Fruit fly (Drosophila melanogaster) whole organism, wandering third instar larva: ENCODE data around the gene Rpn12.

Experiments used
- Abd-B ChIP-seq: fragments of >200 bp; optimal IDR thresholded peaks from 2 replicates; lab custom pipeline; 2017; ENCODE audit warnings: missing biosample characterization, missing genetic modification characterization
- CG32264 ChIP-seq: fragments of 200-800 bp; sonication (Bioruptor generic); optimal IDR thresholded peaks from 2 replicates; lab custom pipeline; 2016; ENCODE audit warnings: missing biosample characterization, missing genetic modification characterization
- CrebA ChIP-seq: fragments of 200-800 bp; sonication (Bioruptor generic); optimal IDR thresholded peaks from 2 replicates; lab custom pipeline; 2016; ENCODE audit warnings: missing biosample characterization, mild to moderate bottlenecking, missing genetic modification characterization, borderline replicate concordance
- Dfd ChIP-seq: fragments of >200 bp; optimal IDR thresholded peaks from 2 replicates; lab custom pipeline; 2017; ENCODE audit warnings: missing biosample characterization, missing genetic modification characterization
- Dif ChIP-seq: fragments of 200-275, 200-300 bp; sonication (Bioruptor generic); optimal IDR thresholded peaks from 2 replicates; lab custom pipeline; 2018; ENCODE audit warnings: missing biosample characterization, missing genetic modification characterization; ENCODE audit not compliant: partially characterized antibody
- GATAd ChIP-seq: sonication (Bioruptor generic); optimal IDR thresholded peaks from 2 replicates; lab custom pipeline; 2016; ENCODE audit warnings: missing biosample characterization, missing genetic modification characterization
- HLH106 ChIP-seq: fragments of 200-800 bp; optimal IDR thresholded peaks from 3 replicates; lab custom pipeline; 2019; ENCODE audit warnings: missing biosample characterization, mild to moderate bottlenecking, missing genetic modification characterization, moderate library complexity
- Hnf4 ChIP-seq: fragments of 200-800 bp; sonication (Bioruptor generic); optimal IDR thresholded peaks from 2 replicates; lab custom pipeline; 2016; ENCODE audit warnings: missing biosample characterization, mild to moderate bottlenecking, missing genetic modification characterization
- Hr83 ChIP-seq: fragments of 200-300 bp; sonication (Bioruptor generic); optimal IDR thresholded peaks from 2 replicates; lab custom pipeline; 2016; ENCODE audit warnings: missing biosample characterization, mild to moderate bottlenecking, missing genetic modification characterization, moderate library complexity; ENCODE audit not compliant: poor library complexity, severe bottlenecking
- Mio ChIP-seq: sonication (Bioruptor generic); optimal IDR thresholded peaks from 2 replicates; lab custom pipeline; 2016; ENCODE audit warnings: missing biosample characterization, missing genetic modification characterization
- Myc ChIP-seq: fragments of >200 bp; optimal IDR thresholded peaks from 2 replicates; lab custom pipeline; 2017
- Vsx2 ChIP-seq: fragments of 200-300, 225-300 bp; sonication (Bioruptor generic); optimal IDR thresholded peaks from 2 replicates; lab custom pipeline; 2018; ENCODE audit warnings: missing biosample characterization, missing genetic modification characterization; ENCODE audit not compliant: partially characterized antibody
- br ChIP-seq: fragments of 200-800 bp; sonication (Bioruptor generic); optimal IDR thresholded peaks from 2 replicates; lab custom pipeline; 2016; ENCODE audit warnings: missing biosample characterization, missing genetic modification characterization
- brk ChIP-seq: fragments of 200-800 bp; sonication (Bioruptor generic); optimal IDR thresholded peaks from 2 replicates; lab custom pipeline; 2016; ENCODE audit warnings: missing biosample characterization, mild to moderate bottlenecking, missing genetic modification characterization
- dl ChIP-seq, 2 experiments: fragments of 175-275, 200-275 bp in 1 of 2; fragments of 200-275 bp in 1 of 2; sonication (Bioruptor generic); optimal IDR thresholded peaks; lab custom pipeline; 2018; ENCODE audit warnings: mild to moderate bottlenecking in 2 of 2, missing biosample characterization in 2 of 2, missing genetic modification characterization in 2 of 2, moderate library complexity in 2 of 2; ENCODE audit not compliant: partially characterized antibody in 2 of 2, insufficient read depth in 1 of 2
- dsf ChIP-seq: sonication (Bioruptor generic); optimal IDR thresholded peaks from 2 replicates; lab custom pipeline; 2016; ENCODE audit warnings: missing biosample characterization, missing genetic modification characterization, borderline replicate concordance
- ey ChIP-seq: fragments of 200-800 bp; sonication (Bioruptor generic); optimal IDR thresholded peaks from 2 replicates; lab custom pipeline; 2016; ENCODE audit warnings: missing biosample characterization, missing genetic modification characterization
- foxo ChIP-seq, 2 experiments: fragments of 200-800 bp; sonication (Bioruptor generic); optimal IDR thresholded peaks; 2 replicates in 1 of 2; 3 replicates in 1 of 2; lab custom pipeline; 2016 to 2017; ENCODE audit warnings: missing biosample characterization in 2 of 2, missing genetic modification characterization in 2 of 2
- fru ChIP-seq: fragments of 200-800 bp; sonication (Bioruptor generic); optimal IDR thresholded peaks from 3 replicates; lab custom pipeline; 2016; ENCODE audit warnings: missing biosample characterization, mild to moderate bottlenecking, missing genetic modification characterization
- h ChIP-seq: fragments of 200-800 bp; sonication (Bioruptor generic); optimal IDR thresholded peaks from 3 replicates; lab custom pipeline; 2016; ENCODE audit warnings: missing biosample characterization, mild to moderate bottlenecking, missing genetic modification characterization
- lola ChIP-seq: fragments of >200 bp; optimal IDR thresholded peaks from 2 replicates; lab custom pipeline; 2017; ENCODE audit warnings: missing biosample characterization, missing genetic modification characterization
- pan ChIP-seq: fragments of >200 bp; optimal IDR thresholded peaks from 2 replicates; lab custom pipeline; 2017
- psq ChIP-seq: fragments of 200-800 bp; sonication (Bioruptor generic); optimal IDR thresholded peaks from 3 replicates; lab custom pipeline; 2017; ENCODE audit warnings: missing biosample characterization, mild to moderate bottlenecking, missing genetic modification characterization, moderate library complexity
- sage ChIP-seq: fragments of 200-800 bp; sonication (Bioruptor generic); optimal IDR thresholded peaks from 2 replicates; lab custom pipeline; 2016; ENCODE audit warnings: missing biosample characterization, mild to moderate bottlenecking, missing genetic modification characterization
- sv ChIP-seq: fragments of 200-800 bp; sonication (Bioruptor generic); optimal IDR thresholded peaks from 3 replicates; lab custom pipeline; 2016; ENCODE audit warnings: missing biosample characterization, missing genetic modification characterization
- tai ChIP-seq: sonication (Bioruptor generic); optimal IDR thresholded peaks from 2 replicates; lab custom pipeline; 2016; ENCODE audit warnings: missing biosample characterization, missing genetic modification characterization
- usp ChIP-seq: fragments of >200 bp; optimal IDR thresholded peaks from 2 replicates; lab custom pipeline; 2017; ENCODE audit warnings: missing biosample characterization, missing genetic modification characterization
- woc ChIP-seq: sonication (Bioruptor generic); optimal IDR thresholded peaks from 2 replicates; lab custom pipeline; 2016; ENCODE audit warnings: missing biosample characterization, mild to moderate bottlenecking, missing genetic modification characterization

Rpn12 gene

DNA sequence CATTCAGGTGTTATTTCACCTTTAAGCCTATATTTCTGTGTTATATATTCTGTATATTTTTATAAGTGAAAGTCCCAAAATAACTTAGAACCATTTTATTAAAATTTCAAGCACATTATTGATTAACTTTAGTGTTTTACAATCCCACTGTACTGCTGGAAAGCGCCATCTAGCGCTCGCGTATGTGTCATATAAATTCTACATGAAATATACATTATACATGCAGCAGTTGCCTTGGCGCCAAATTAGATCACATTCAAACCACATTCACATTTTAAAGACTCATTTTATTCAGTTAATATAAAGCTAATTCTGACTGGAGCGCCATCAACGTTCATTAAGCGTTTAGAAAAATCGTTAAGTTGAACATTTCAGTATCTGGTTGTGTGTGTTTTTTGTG, 19.5 kb upstream of the Rpn12 start:
- TF ChIP-seq sage: no peak
- TF ChIP-seq foxo (GFP tag; optimal IDR thresholded peaks at IDR 0.05; lab: Kevin White, UChicago): peak in 1 of 2 experiments; percentile 4

DNA sequence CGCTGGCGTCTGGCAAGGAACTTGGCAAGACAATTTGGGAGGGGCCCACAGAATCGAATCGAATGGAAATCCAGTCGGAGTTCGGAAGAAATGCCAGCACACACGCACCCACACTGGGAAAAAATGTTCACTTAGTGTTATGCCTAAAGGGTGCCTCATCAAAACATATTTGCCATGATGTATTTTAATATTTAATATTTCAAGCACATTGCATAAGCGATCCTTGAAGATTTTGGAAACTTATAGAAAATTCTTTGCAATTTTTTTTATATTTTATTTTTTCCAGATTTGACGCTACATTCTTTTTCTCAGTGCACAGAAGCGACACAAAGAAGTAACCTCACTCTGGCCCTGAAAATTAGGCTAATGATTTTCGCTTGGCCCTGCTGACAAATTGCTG, 16.7 kb upstream of the Rpn12 start:
- no peak for TF ChIP-seq HLH106
- TF ChIP-seq h (GFP tag; lab: Kevin White, UChicago): no peak

dm6 chr3L:16566700-16567221, 16.1 kb upstream of the Rpn12 start, which contains the start of gene UQCR-6.4L:
TSS of gene UQCR-6.4L (plus strand) at chr3L:16566750.
- TF ChIP-seq brk (GFP tag; lab: Kevin White, UChicago) (no peak), sv (GFP tag; lab: Kevin White, UChicago) (no peak), Hnf4 (GFP tag; lab: Kevin White, UChicago) (no peak), CrebA (GFP tag; lab: Kevin White, UChicago) (no peak), tai (GFP tag; lab: Kevin White, UChicago) (no peak), ey (no peak), CG32264 (GFP tag; lab: Kevin White, UChicago) (no peak), dsf (GFP tag; lab: Kevin White, UChicago) (no peak), foxo (GFP tag; optimal IDR thresholded peaks at IDR 0.05; lab: Kevin White, UChicago) (no peak), br (no peak), woc (GFP tag; lab: Kevin White, UChicago) (no peak), Abd-B (GFP tag; lab: Kevin White, UChicago) (no peak), h (GFP tag; lab: Kevin White, UChicago) (no peak), pan (lab: Kevin White, UChicago) (no peak), fru (GFP tag; lab: Kevin White, UChicago) (no peak), Dfd (no peak), Vsx2 (GFP tag; lab: Kevin White, UChicago) (no peak), Hr83 (no peak)

- peak; percentile 14 for TF ChIP-seq sv (GFP tag; lab: Kevin White, UChicago)
- no peak for TF ChIP-seq GATAd (GFP tag; lab: Kevin White, UChicago)
- TF ChIP-seq Hr83: no peak
- TF ChIP-seq, all 38 proteins: peak for 1
These were observed 15.3 kb upstream of the Rpn12 start for dm6 chr3L:16567495-16567894.

- TF ChIP-seq lola (GFP tag; lab: Kevin White, UChicago): no peak
- TF ChIP-seq Dfd: no peak
- TF ChIP-seq Vsx2 (GFP tag; lab: Kevin White, UChicago): no peak
- TF ChIP-seq, all 38 proteins: peak for 0
These were observed 13.4 kb upstream of the Rpn12 start for dm6 chr3L:16569456-16569855.

- TF ChIP-seq psq (GFP tag; lab: Kevin White, UChicago) (no peak), Myc (lab: Kevin White, UChicago) (no peak), Hnf4 (GFP tag; lab: Kevin White, UChicago) (no peak), Mio (GFP tag; lab: Kevin White, UChicago) (no peak), lola (GFP tag; lab: Kevin White, UChicago) (no peak), br (no peak), dl (GFP tag; optimal IDR thresholded peaks at IDR 0.05; lab: Kevin White, UChicago; ENCODE audit: insufficient read depth in 1 of 2, partially characterized antibody in 2 of 2) (no peak), usp (GFP tag; lab: Kevin White, UChicago) (no peak), sage (no peak), Hr83 (no peak), pan (lab: Kevin White, UChicago) (no peak), brk (GFP tag; lab: Kevin White, UChicago) (no peak), HLH106 (no peak), Vsx2 (GFP tag; lab: Kevin White, UChicago) (no peak), Dif (GFP tag; lab: Kevin White, UChicago) (no peak)
- TF ChIP-seq, all 38 proteins: peak for 0
These were observed 11.7 kb upstream of the Rpn12 start for dm6 chr3L:16571014-16571738.
